Worm (Caenorhabditis elegans): ENCODE results near the gene let-2.

- no peak for TF ChIP-seq ama-1 (optimal IDR thresholded peaks at IDR 0.05)
- TF ChIP-seq ceh-36 (tag; optimal IDR thresholded peaks at IDR 0.05) = no peak
- TF ChIP-seq tbx-37 (GFP tag; conservative IDR thresholded peaks at IDR 0.05) = no peak
- no peak for TF ChIP-seq pes-1 (GFP tag; IDR thresholded peaks at IDR 0.05)
- TF ChIP-seq F13C5.2 (tag; optimal IDR thresholded peaks at IDR 0.05) = no peak
- no peak for TF ChIP-seq tra-4 (tag; optimal IDR thresholded peaks at IDR 0.05)
- TF ChIP-seq flt-1 (GFP tag; IDR thresholded peaks at IDR 0.05) = no peak
- TF ChIP-seq sea-1 (GFP tag; conservative IDR thresholded peaks at IDR 0.05) = no peak
- no peak for TF ChIP-seq tbx-11 (GFP tag; IDR thresholded peaks at IDR 0.05)
- TF ChIP-seq hmg-4 (GFP tag; optimal IDR thresholded peaks at IDR 0.05) = no peak
- TF ChIP-seq scrt-1 (GFP tag; IDR thresholded peaks at IDR 0.05) = no peak
- TF ChIP-seq B0310.2 (tag; optimal IDR thresholded peaks at IDR 0.05) = no peak
- no peak for TF ChIP-seq ceh-13 (GFP tag; optimal IDR thresholded peaks at IDR 0.05)
Measured at ce11 chrX:16369454-16369853, 19.7 kb downstream of the let-2 start.
